Worm (Caenorhabditis elegans): ENCODE measurements around the gene lam-1.
"Not testable (repeated sequence)": the region's sequence is repeated elsewhere in the genome, so short reads cannot be mapped to it uniquely, and the experiment has no call there.

Gene lam-1

DNA sequence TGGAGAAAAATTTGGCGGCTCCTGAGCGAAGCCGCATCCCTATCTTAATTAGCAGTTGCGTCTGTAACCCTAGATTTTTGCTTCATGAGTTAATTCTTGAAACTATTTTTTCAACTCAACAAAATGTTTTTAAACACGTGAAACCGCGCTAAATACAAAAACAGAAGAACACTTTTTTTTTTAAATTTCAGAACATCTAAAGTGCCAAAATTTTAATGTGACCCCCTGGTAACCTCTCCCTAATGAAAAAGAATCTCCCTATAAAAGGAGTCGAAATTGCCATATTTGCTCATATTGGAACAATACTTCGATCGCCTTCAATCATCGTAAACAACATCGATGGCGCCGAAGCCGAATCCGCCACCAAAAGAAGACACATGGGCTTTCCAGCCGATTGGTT, 53.4 kb downstream of the lam-1 start, which contains the start of gene nsph-4.1:
Gene nsph-4.1 (plus strand): TSS at position 301 of the 400 bp plus-strand sequence.
- TF ChIP-seq aly-1 (tag; optimal IDR thresholded peaks at IDR 0.05); pes-1 (GFP tag; IDR thresholded peaks at IDR 0.05); hmbx-1 (tag; optimal IDR thresholded peaks at IDR 0.05): not testable (repeated sequence)

DNA sequence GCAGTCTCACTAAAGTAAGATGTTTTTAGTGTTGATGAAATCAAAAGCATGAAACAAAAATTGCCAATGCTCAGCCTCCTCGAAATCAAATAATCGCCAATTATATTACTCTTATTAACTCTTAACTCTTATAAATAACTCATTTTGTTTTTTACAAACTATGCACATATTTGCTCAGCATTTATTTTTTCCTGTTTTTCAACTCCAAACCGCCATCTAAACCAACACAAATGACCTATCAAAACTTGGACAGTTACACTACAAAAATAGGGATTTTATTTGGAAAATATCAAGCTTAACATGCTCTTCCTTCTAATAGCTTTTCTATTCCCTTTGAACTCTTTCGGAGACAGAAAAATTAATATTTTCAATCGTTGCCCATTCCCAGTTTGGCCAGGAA, 55.5 kb downstream of the lam-1 start, which contains the start of gene thn-6:
Gene thn-6 (plus strand): TSS at position 301 of the 400 bp plus-strand sequence.
- TF ChIP-seq hmbx-1 (tag; optimal IDR thresholded peaks at IDR 0.05) (no peak), ama-1 (optimal IDR thresholded peaks at IDR 0.05) (no peak), hnd-1 (tag; optimal IDR thresholded peaks at IDR 0.05) (no peak), F13C5.2 (tag; optimal IDR thresholded peaks at IDR 0.05) (no peak), aly-1 (tag; optimal IDR thresholded peaks at IDR 0.05) (no peak), pes-1 (GFP tag; IDR thresholded peaks at IDR 0.05) (no peak), ceh-36 (tag; optimal IDR thresholded peaks at IDR 0.05) (no peak), tra-4 (tag; optimal IDR thresholded peaks at IDR 0.05) (no peak)

DNA sequence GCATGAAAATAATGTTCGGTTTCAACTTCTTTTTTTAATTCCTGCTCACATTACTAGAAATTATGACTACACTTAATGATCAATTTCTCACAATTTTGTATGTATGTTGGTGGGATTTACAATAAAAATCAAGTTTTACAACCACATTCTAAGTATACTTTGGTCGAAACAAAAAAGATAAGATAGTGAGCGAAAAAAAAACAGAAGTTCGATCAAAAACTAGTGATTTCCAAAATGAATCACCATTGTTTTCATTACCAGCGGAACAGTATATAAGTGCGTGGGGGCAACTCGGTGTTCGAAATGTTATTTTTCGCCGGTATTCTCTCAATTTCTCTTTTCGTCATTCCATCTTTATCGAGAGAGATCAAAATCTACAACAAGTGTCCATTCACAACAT, 57.4 kb downstream of the lam-1 start, which contains the start of gene thn-5:
Gene thn-5 (plus strand): TSS at position 301 of the 400 bp plus-strand sequence.
- no peak for TF ChIP-seq ets-7 (tag; optimal IDR thresholded peaks at IDR 0.05)
